Worm (Caenorhabditis elegans) whole organism, L4 larva: ENCODE measurements around the gene ZC15.10.
"Not testable (repeated sequence)": the region's sequence is repeated elsewhere in the genome, so short reads cannot be mapped to it uniquely, and the experiment has no call there.

Experiments
- F26F4.8 ChIP-seq: fragments of 200-800 bp; sonication (Bioruptor generic); conservative IDR thresholded peaks from 2 replicates; pipeline ENCODE4 v1.3.6; 2022; ENCODE audit warnings: missing genetic modification characterization, missing compliant biosample characterization
- F37D6.2 ChIP-seq: sonication (generic microtip); optimal IDR thresholded peaks from 2 replicates; lab custom pipeline; 2016; ENCODE audit warnings: mild to moderate bottlenecking, missing genetic modification characterization, missing compliant biosample characterization
- Y48G9A.11 ChIP-seq: fragments of 200-800 bp; sonication (Bioruptor generic); IDR thresholded peaks from 2 replicates; pipeline ENCODE4 v1.3.6; 2022; ENCODE audit warnings: missing genetic modification reagents, missing genetic modification characterization, missing compliant biosample characterization
- aha-1 ChIP-seq: fragments of 150-350 bp; peaks from one replicate; lab custom pipeline; 2014; ENCODE audit warnings: missing biosample characterization, missing genetic modification characterization
- arid-1 ChIP-seq: fragments of 200-800 bp; sonication (Bioruptor generic); conservative IDR thresholded peaks from 2 replicates; pipeline ENCODE4 v1.3.6; 2022; ENCODE audit warnings: missing genetic modification reagents, missing genetic modification characterization, missing compliant biosample characterization
- attf-4 ChIP-seq: sonication (generic microtip); optimal IDR thresholded peaks from 3 replicates; lab custom pipeline; 2017; ENCODE audit warnings: missing biosample characterization, missing genetic modification characterization
- ceh-44 ChIP-seq: fragments of 200-800 bp; sonication (Bioruptor generic); IDR thresholded peaks from 2 replicates; pipeline ENCODE4 v1.3.6; 2022; ENCODE audit warnings: missing genetic modification reagents, missing genetic modification characterization, missing compliant biosample characterization
- ceh-62 ChIP-seq: sonication (generic microtip); optimal IDR thresholded peaks from 2 replicates; lab custom pipeline; 2017; ENCODE audit warnings: missing biosample characterization, missing genetic modification characterization
- ceh-82 ChIP-seq: sonication (generic microtip); optimal IDR thresholded peaks from 2 replicates; lab custom pipeline; 2017; ENCODE audit warnings: missing biosample characterization, missing genetic modification characterization
- ctbp-1 ChIP-seq: fragments of 200-800 bp; sonication (Bioruptor generic); IDR thresholded peaks from 2 replicates; pipeline ENCODE4 v1.3.6; 2022; ENCODE audit warnings: missing genetic modification reagents, missing genetic modification characterization, missing compliant biosample characterization
- daf-16 ChIP-seq, 3 experiments: sonication (generic microtip); optimal IDR thresholded peaks; 2 replicates each; lab custom pipeline; 2016 to 2017; ENCODE audit warnings: missing genetic modification characterization in 3 of 3, missing genetic modification reagents in 3 of 3, mild to moderate bottlenecking in 2 of 3, missing compliant biosample characterization in 2 of 3, missing biosample characterization in 1 of 3, moderate library complexity in 1 of 3
- duxl-1 ChIP-seq: sonication (generic microtip); optimal IDR thresholded peaks from 2 replicates; lab custom pipeline; 2016; ENCODE audit warnings: mild to moderate bottlenecking, missing genetic modification characterization, moderate library complexity, missing compliant biosample characterization; ENCODE audit not compliant: poor library complexity
- fos-1 ChIP-seq: fragments of 150-350 bp; optimal IDR thresholded peaks from 2 replicates; lab custom pipeline; 2014; ENCODE audit warnings: missing biosample characterization, missing genetic modification characterization
- hlh-11 ChIP-seq: fragments of 200-800 bp; sonication (Bioruptor generic); optimal IDR thresholded peaks from 2 replicates; lab custom pipeline; 2018; ENCODE audit warnings: mild to moderate bottlenecking, missing genetic modification characterization, missing compliant biosample characterization
- hlh-30 ChIP-seq: sonication (generic microtip); optimal IDR thresholded peaks from 2 replicates; lab custom pipeline; 2017; ENCODE audit warnings: antibody characterized with exemption, mild to moderate bottlenecking, missing genetic modification characterization, missing compliant biosample characterization; ENCODE audit not compliant: insufficient read depth
- jun-1 ChIP-seq: fragments of 150-350 bp; optimal IDR thresholded peaks from 2 replicates; lab custom pipeline; 2014; ENCODE audit warnings: missing biosample characterization, missing genetic modification reagents, missing genetic modification characterization
- lin-13 ChIP-seq: fragments of 150-350 bp; optimal IDR thresholded peaks from 2 replicates; lab custom pipeline; 2014; ENCODE audit warnings: missing biosample characterization, missing genetic modification reagents, missing genetic modification characterization
- lir-3 ChIP-seq: sonication (generic microtip); optimal IDR thresholded peaks from 2 replicates; lab custom pipeline; 2016; ENCODE audit warnings: mild to moderate bottlenecking, missing genetic modification characterization, missing compliant biosample characterization
- madf-5 ChIP-seq, 2 experiments: fragments of 200-800 bp; sonication (Bioruptor generic); IDR thresholded peaks; 2 replicates each; pipeline ENCODE4 v1.3.6; 2022; ENCODE audit warnings: missing compliant biosample characterization in 2 of 2, missing genetic modification characterization in 2 of 2
- madf-9 ChIP-seq: fragments of 200-800 bp; sonication (Bioruptor generic); conservative IDR thresholded peaks from 2 replicates; pipeline ENCODE4 v1.3.6; 2022; ENCODE audit warnings: missing genetic modification reagents, missing genetic modification characterization, missing compliant biosample characterization
- mdl-1 ChIP-seq, 2 experiments: fragments of 150-350 bp in 1 of 2; sonication (generic microtip) in 1 of 2; optimal IDR thresholded peaks; 2 replicates each; lab custom pipeline; 2014 to 2017; ENCODE audit warnings: missing biosample characterization in 2 of 2, missing genetic modification characterization in 2 of 2
- mep-1 ChIP-seq: fragments of 150-350 bp; sonication (generic microtip); optimal IDR thresholded peaks from 3 replicates; lab custom pipeline; 2014; ENCODE audit warnings: missing biosample characterization, missing genetic modification characterization
- mes-2 ChIP-seq: sonication (generic microtip); optimal IDR thresholded peaks from 2 replicates; lab custom pipeline; 2016; ENCODE audit warnings: missing genotype, mild to moderate bottlenecking, missing genetic modification characterization, missing compliant biosample characterization; ENCODE audit not compliant: poor library complexity, severe bottlenecking
- mxl-2 ChIP-seq: fragments of 200-800 bp; sonication (Bioruptor generic); conservative IDR thresholded peaks from 2 replicates; pipeline ENCODE4 v1.3.6; 2022; ENCODE audit warnings: missing genetic modification reagents, missing genetic modification characterization, missing compliant biosample characterization
- nhr-10 ChIP-seq: fragments of 150-350 bp; optimal IDR thresholded peaks from 2 replicates; lab custom pipeline; 2014; ENCODE audit warnings: missing biosample characterization, missing genetic modification characterization
- nhr-11 ChIP-seq: fragments of 150-350 bp; optimal IDR thresholded peaks from 2 replicates; lab custom pipeline; 2014; ENCODE audit warnings: missing biosample characterization, missing genetic modification characterization
- nhr-111 ChIP-seq: fragments of 200-800 bp; sonication (Bioruptor generic); optimal IDR thresholded peaks from 2 replicates; lab custom pipeline; 2018; ENCODE audit warnings: mild to moderate bottlenecking, missing genetic modification characterization, missing compliant biosample characterization
- nhr-28 ChIP-seq: fragments of 150-350 bp; optimal IDR thresholded peaks from 2 replicates; lab custom pipeline; 2014; ENCODE audit warnings: missing biosample characterization, missing genetic modification characterization
- nhr-77 ChIP-seq: fragments of 150-350 bp; optimal IDR thresholded peaks from 2 replicates; lab custom pipeline; 2014; ENCODE audit warnings: missing biosample characterization, missing genetic modification characterization
- rbr-2 ChIP-seq: sonication (generic microtip); optimal IDR thresholded peaks from 2 replicates; lab custom pipeline; 2016; ENCODE audit warnings: missing genotype, missing genetic modification characterization, missing compliant biosample characterization
- set-16 ChIP-seq: fragments of 200-800 bp; sonication (Bioruptor generic); IDR thresholded peaks from 2 replicates; pipeline ENCODE4 v1.3.6; 2022; ENCODE audit warnings: missing genetic modification reagents, missing genetic modification characterization, missing compliant biosample characterization
- tra-1 ChIP-seq: fragments of 200-800 bp; sonication (Bioruptor generic); IDR thresholded peaks from 2 replicates; pipeline ENCODE4 v1.3.6; 2022; ENCODE audit warnings: missing genetic modification reagents, missing genetic modification characterization, missing compliant biosample characterization
- unc-62 ChIP-seq, 3 experiments: fragments of 150-350 bp in 1 of 3; sonication (generic microtip); optimal IDR thresholded peaks in 2 of 3; peaks in 1 of 3; 1 replicate in 1 of 3; 2 replicates in 2 of 3; lab custom pipeline; 2014 to 2017; ENCODE audit warnings: missing biosample characterization in 3 of 3, missing genetic modification characterization in 3 of 3, missing genetic modification reagents in 3 of 3, missing genotype in 1 of 3
- vab-7 ChIP-seq: fragments of 200-800 bp; sonication (Bioruptor generic); IDR thresholded peaks from 2 replicates; pipeline ENCODE4 v1.3.6; 2022; ENCODE audit warnings: missing genetic modification reagents, missing genetic modification characterization, missing compliant biosample characterization
- zip-11 ChIP-seq: fragments of 200-800 bp; sonication (Bioruptor generic); IDR thresholded peaks from 2 replicates; pipeline ENCODE4 v1.3.6; 2022; ENCODE audit warnings: missing genetic modification characterization, missing compliant biosample characterization
- ztf-7 ChIP-seq: fragments of 150-350 bp; optimal IDR thresholded peaks from 2 replicates; lab custom pipeline; 2014; ENCODE audit warnings: missing biosample characterization, missing genetic modification characterization

ZC15.10 gene

ce11 chrV:20289317-20289716 lies 21.2 kb upstream of the ZC15.10 start, which contains the start of gene mlt-4:
TSS of gene mlt-4 (minus strand) at chrV:20289417.
- TF ChIP-seq nhr-77 (no peak), madf-9 (GFP tag; lab: Robert Waterston, UW) (no peak), nhr-28 (tag; lab: Kevin White, UChicago) (no peak), zip-11 (GFP tag; lab: Robert Waterston, UW) (no peak), F26F4.8 (GFP tag; lab: Robert Waterston, UW) (no peak), jun-1 (tag; lab: Kevin White, UChicago) (no peak), set-16 (GFP tag; lab: Robert Waterston, UW) (no peak), fos-1 (tag; lab: Kevin White, UChicago) (no peak)

- TF ChIP-seq ztf-7 (no peak), mes-2 (tag; lab: Kevin White, UChicago) (no peak), madf-5 (GFP tag; IDR thresholded peaks at IDR 0.05; lab: Robert Waterston, UW) (no peak), lir-3 (tag; lab: Kevin White, UChicago) (no peak), daf-16 (GFP tag; optimal IDR thresholded peaks at IDR 0.05; lab: Kevin White, UChicago) (no peak), daf-16 (tag; optimal IDR thresholded peaks at IDR 0.05; lab: Kevin White, UChicago) (no peak), aha-1 (tag; lab: Kevin White, UChicago) (no peak), mep-1 (tag; lab: Kevin White, UChicago) (no peak), mxl-2 (GFP tag; lab: Robert Waterston, UW) (no peak), attf-4 (tag; lab: Kevin White, UChicago) (no peak)
Measured at ce11 chrV:20294388-20294787, 16.1 kb upstream of the ZC15.10 start, which contains the start of gene clec-261. TSS of gene clec-261 (minus strand) at chrV:20294488.

ce11 chrV:20297650-20298049 lies 12.9 kb upstream of the ZC15.10 start, which contains the start of gene ZC15.5:
TSS of gene ZC15.5 (plus strand) at chrV:20297950.
- TF ChIP-seq hlh-11: no peak
- no peak for TF ChIP-seq unc-62 (GFP tag; optimal IDR thresholded peaks at IDR 0.05 in 1 of 2; lab: Kevin White, UChicago)
- TF ChIP-seq unc-62 (tag; optimal IDR thresholded peaks at IDR 0.05; lab: Kevin White, UChicago): no peak
- no peak for TF ChIP-seq ceh-44 (GFP tag; lab: Robert Waterston, UW)
- no peak for TF ChIP-seq Y48G9A.11 (GFP tag; lab: Robert Waterston, UW)
- TF ChIP-seq nhr-10: no peak
- TF ChIP-seq arid-1: no peak
- TF ChIP-seq F37D6.2 (tag; lab: Kevin White, UChicago): no peak
- TF ChIP-seq ceh-82 (tag; lab: Kevin White, UChicago): no peak
- TF ChIP-seq nhr-111 (GFP tag; lab: Kevin White, UChicago): no peak
- TF ChIP-seq nhr-11 (tag; lab: Kevin White, UChicago): no peak

ce11 chrV:20303288-20303687 lies 7.2 kb upstream of the ZC15.10 start, which contains the start of gene ZC15.3:
TSS of gene ZC15.3 (plus strand) at chrV:20303588.
- not testable (repeated sequence) for TF ChIP-seq hlh-30 (tag; lab: Kevin White, UChicago); F26F4.8 (GFP tag; lab: Robert Waterston, UW); tra-1

DNA sequence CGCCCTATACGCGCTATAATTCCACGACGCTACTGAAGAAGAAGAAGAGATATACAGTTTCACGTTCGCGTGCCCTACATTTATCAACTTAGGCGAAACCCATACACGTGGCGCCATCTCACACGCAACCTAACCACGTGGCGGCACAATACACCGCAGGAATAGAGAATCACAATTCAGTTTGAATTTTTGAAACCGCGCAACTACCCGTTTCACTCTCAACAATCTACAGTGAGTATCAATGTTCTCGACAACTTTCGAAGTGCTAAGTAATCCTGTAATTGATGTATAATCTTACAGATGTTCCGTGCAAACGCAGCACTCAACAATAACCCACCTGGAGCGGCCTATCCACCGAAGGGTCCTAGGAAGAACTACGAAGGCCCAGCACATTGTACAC lies 4.7 kb upstream of the ZC15.10 start, which contains the start of gene ZC15.1:
Gene ZC15.1 (plus strand): TSS at position 301 of the 400 bp plus-strand sequence.
- TF ChIP-seq Y48G9A.11 (GFP tag; lab: Robert Waterston, UW) (no peak), rbr-2 (tag; lab: Kevin White, UChicago) (no peak), mdl-1 (tag; optimal IDR thresholded peaks at IDR 0.05; lab: Kevin White, UChicago) (no peak), lin-13 (GFP tag; lab: Kevin White, UChicago) (no peak), fos-1 (tag; lab: Kevin White, UChicago) (no peak), duxl-1 (tag; lab: Kevin White, UChicago) (no peak), ceh-62 (tag; lab: Kevin White, UChicago) (no peak), ctbp-1 (GFP tag; lab: Robert Waterston, UW) (no peak), set-16 (GFP tag; lab: Robert Waterston, UW) (no peak), vab-7 (GFP tag; lab: Robert Waterston, UW) (no peak), nhr-10 (no peak)
